Worm (Caenorhabditis elegans) whole organism, L2 larva: ENCODE results near the gene ephx-1.

Source experiments
- C34F6.9 ChIP-seq: fragments of 150-350 bp; optimal IDR thresholded peaks from 2 replicates; lab custom pipeline; 2014; ENCODE audit warnings: missing biosample characterization, missing genetic modification characterization
- F13H6.1 ChIP-seq: sonication (generic microtip); optimal IDR thresholded peaks from 2 replicates; lab custom pipeline; 2016; ENCODE audit warnings: missing genetic modification characterization, missing compliant biosample characterization
- R02D3.7 ChIP-seq: fragments of 150-350 bp; optimal IDR thresholded peaks from 2 replicates; lab custom pipeline; 2014; ENCODE audit warnings: missing biosample characterization, missing genetic modification characterization
- ZK546.5 ChIP-seq: sonication (generic microtip); optimal IDR thresholded peaks from 2 replicates; lab custom pipeline; 2017; ENCODE audit warnings: missing biosample characterization, missing genetic modification characterization
- alr-1 ChIP-seq: fragments of 150-350 bp; optimal IDR thresholded peaks from 2 replicates; lab custom pipeline; 2014; ENCODE audit warnings: missing biosample characterization, missing genetic modification characterization
- aly-2 ChIP-seq: fragments of 150-350 bp; optimal IDR thresholded peaks from 2 replicates; lab custom pipeline; 2014; ENCODE audit warnings: missing biosample characterization, missing genetic modification characterization
- ama-1 ChIP-seq: fragments of 150-350 bp; optimal IDR thresholded peaks from 2 replicates; lab custom pipeline; 2018; ENCODE audit warnings: inconsistent platforms
- ceh-16 ChIP-seq: fragments of 150-350 bp; optimal IDR thresholded peaks from 2 replicates; lab custom pipeline; 2014; ENCODE audit warnings: missing biosample characterization, missing genetic modification characterization
- ceh-82 ChIP-seq: fragments of 150-350 bp; optimal IDR thresholded peaks from 2 replicates; lab custom pipeline; 2014; ENCODE audit warnings: missing biosample characterization, missing genetic modification characterization
- dmd-4 ChIP-seq: sonication (generic microtip); optimal IDR thresholded peaks from 2 replicates; lab custom pipeline; 2017; ENCODE audit warnings: missing biosample characterization, missing genetic modification characterization
- egl-27 ChIP-seq: sonication (generic microtip); optimal IDR thresholded peaks from 3 replicates; lab custom pipeline; 2017; ENCODE audit warnings: missing biosample characterization, missing genetic modification reagents, missing genetic modification characterization
- elt-1 ChIP-seq: fragments of 150-350 bp; optimal IDR thresholded peaks from 2 replicates; lab custom pipeline; 2014; ENCODE audit warnings: missing biosample characterization, missing genetic modification characterization
- elt-3 ChIP-seq: sonication (generic microtip); optimal IDR thresholded peaks from 2 replicates; lab custom pipeline; 2017; ENCODE audit warnings: missing biosample characterization, missing genetic modification characterization
- gmeb-1 ChIP-seq: fragments of 150-350 bp; optimal IDR thresholded peaks from 2 replicates; lab custom pipeline; 2014; ENCODE audit warnings: missing biosample characterization, missing genetic modification characterization
- lin-11 ChIP-seq: fragments of 150-350 bp; sonication (generic microtip); optimal IDR thresholded peaks from 2 replicates; lab custom pipeline; 2014; ENCODE audit warnings: missing biosample characterization, missing genetic modification characterization, inconsistent platforms, mixed read lengths
- lin-13 ChIP-seq: fragments of 150-350 bp; optimal IDR thresholded peaks from 2 replicates; lab custom pipeline; 2014; ENCODE audit warnings: missing biosample characterization, missing genetic modification reagents, missing genetic modification characterization
- lin-39 ChIP-seq: fragments of 150-350 bp; optimal IDR thresholded peaks from 2 replicates; lab custom pipeline; 2014; ENCODE audit warnings: missing biosample characterization, missing genetic modification reagents, missing genetic modification characterization
- lsy-2 ChIP-seq, 2 experiments: fragments of 150-350 bp in 1 of 2; sonication (generic microtip) in 1 of 2; optimal IDR thresholded peaks; 2 replicates each; lab custom pipeline; 2014 to 2017; ENCODE audit warnings: missing biosample characterization in 2 of 2, missing genetic modification characterization in 2 of 2
- mdl-1 ChIP-seq, 2 experiments: fragments of 150-350 bp in 1 of 2; sonication (generic microtip) in 1 of 2; optimal IDR thresholded peaks; 2 replicates each; lab custom pipeline; 2017; ENCODE audit warnings: missing biosample characterization in 2 of 2, missing genetic modification characterization in 2 of 2
- nhr-10 ChIP-seq: sonication (generic microtip); optimal IDR thresholded peaks from 2 replicates; lab custom pipeline; 2017; ENCODE audit warnings: missing biosample characterization, missing genetic modification characterization
- nhr-11 ChIP-seq: fragments of 150-350 bp; optimal IDR thresholded peaks from 2 replicates; lab custom pipeline; 2014; ENCODE audit warnings: missing biosample characterization, missing genetic modification characterization
- nhr-12 ChIP-seq: fragments of 150-350 bp; optimal IDR thresholded peaks from 2 replicates; lab custom pipeline; 2014; ENCODE audit warnings: missing biosample characterization, missing genetic modification characterization
- nhr-129 ChIP-seq: fragments of 150-350 bp; optimal IDR thresholded peaks from 2 replicates; lab custom pipeline; 2014; ENCODE audit warnings: missing biosample characterization, missing genetic modification characterization
- nhr-21 ChIP-seq: fragments of 150-350 bp; optimal IDR thresholded peaks from 2 replicates; lab custom pipeline; 2014; ENCODE audit warnings: missing biosample characterization, missing genetic modification characterization
- nhr-6 ChIP-seq: fragments of 150-350 bp; optimal IDR thresholded peaks from 2 replicates; lab custom pipeline; 2014; ENCODE audit warnings: missing biosample characterization, missing genetic modification characterization
- nhr-77 ChIP-seq: fragments of 150-350 bp; optimal IDR thresholded peaks from 2 replicates; lab custom pipeline; 2014; ENCODE audit warnings: missing biosample characterization, missing genetic modification characterization
- peb-1 ChIP-seq: fragments of 150-350 bp; optimal IDR thresholded peaks from 2 replicates; lab custom pipeline; 2014; ENCODE audit warnings: missing biosample characterization, missing genetic modification characterization
- sem-4 ChIP-seq: fragments of 150-350 bp; optimal IDR thresholded peaks from 2 replicates; lab custom pipeline; 2014; ENCODE audit warnings: missing biosample characterization, missing genetic modification reagents, missing genetic modification characterization
- skn-1 ChIP-seq: sonication (generic microtip); optimal IDR thresholded peaks from 2 replicates; lab custom pipeline; 2017; ENCODE audit warnings: missing biosample characterization, missing genetic modification characterization
- sma-3 ChIP-seq: sonication (generic microtip); optimal IDR thresholded peaks from 2 replicates; lab custom pipeline; 2016; ENCODE audit warnings: missing genetic modification reagents, missing genetic modification characterization, missing compliant biosample characterization
- sma-9 ChIP-seq, 2 experiments: fragments of 150-350 bp in 1 of 2; sonication (generic microtip) in 1 of 2; optimal IDR thresholded peaks; 2 replicates each; lab custom pipeline; 2014 to 2016; ENCODE audit warnings: missing genetic modification characterization in 2 of 2, mild to moderate bottlenecking in 1 of 2, missing biosample characterization in 1 of 2, missing compliant biosample characterization in 1 of 2, missing genetic modification reagents in 1 of 2, moderate library complexity in 1 of 2
- snpc-4 ChIP-seq: fragments of 150-350 bp; optimal IDR thresholded peaks from 2 replicates; lab custom pipeline; 2014; ENCODE audit warnings: missing biosample characterization, missing genetic modification characterization
- unc-39 ChIP-seq: fragments of 150-350 bp; optimal IDR thresholded peaks from 2 replicates; lab custom pipeline; 2014; ENCODE audit warnings: missing biosample characterization, missing genetic modification characterization
- unc-55 ChIP-seq: fragments of 150-350 bp; sonication (generic microtip); optimal IDR thresholded peaks from 3 replicates; lab custom pipeline; 2014; ENCODE audit warnings: missing biosample characterization, missing genetic modification reagents, missing genetic modification characterization
- zag-1 ChIP-seq: fragments of 150-350 bp; optimal IDR thresholded peaks from 2 replicates; lab custom pipeline; 2014; ENCODE audit warnings: missing biosample characterization, missing genetic modification characterization
- ztf-1 ChIP-seq: fragments of 200-800 bp; sonication (Bioruptor generic); conservative IDR thresholded peaks from 2 replicates; pipeline ENCODE4 v1.3.6; 2022; ENCODE audit warnings: missing genetic modification characterization, missing compliant biosample characterization
- ztf-11 ChIP-seq: sonication (generic microtip); optimal IDR thresholded peaks from 2 replicates; lab custom pipeline; 2017; ENCODE audit warnings: missing biosample characterization, missing genetic modification characterization
- ztf-4 ChIP-seq: fragments of 150-350 bp; optimal IDR thresholded peaks from 2 replicates; lab custom pipeline; 2014; ENCODE audit warnings: missing biosample characterization, missing genetic modification characterization

ephx-1 gene

ce11 chrII:4018617-4019016, 13.9 kb downstream of the ephx-1 start, which contains the start of gene K07D4.6:
TSS of gene K07D4.6 (minus strand) at chrII:4018717.
- TF ChIP-seq mdl-1 (tag; optimal IDR thresholded peaks at IDR 0.05; lab: Kevin White, UChicago) (no peak), zag-1 (no peak), lin-39 (no peak), alr-1 (tag; lab: Kevin White, UChicago) (no peak), ceh-16 (tag; lab: Kevin White, UChicago) (no peak), elt-3 (no peak), ztf-11 (tag; lab: Kevin White, UChicago) (no peak), ztf-1 (GFP tag; lab: Robert Waterston, UW) (no peak), nhr-10 (tag; lab: Kevin White, UChicago) (no peak)

DNA sequence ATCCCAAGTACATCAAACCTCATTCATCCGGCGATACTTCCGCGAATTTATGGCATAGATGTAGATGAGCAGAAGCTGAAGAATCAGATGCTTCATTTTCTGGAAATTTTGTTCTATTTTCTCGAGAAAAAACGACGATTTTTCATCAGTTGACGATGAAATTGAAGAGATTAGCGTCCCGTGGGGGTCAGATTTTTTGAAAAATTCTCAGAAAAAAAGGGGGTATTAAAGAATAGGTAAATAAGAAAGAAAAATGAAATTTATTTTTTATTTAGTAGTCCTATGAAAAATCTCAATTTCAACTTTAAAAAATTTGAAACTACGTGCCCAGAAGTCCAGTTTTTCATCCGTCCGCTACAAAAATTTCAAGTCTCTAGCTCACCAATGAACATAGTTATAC, 20.7 kb downstream of the ephx-1 start, which contains the start of gene K07D4.5:
TSS of gene K07D4.5 (minus strand) at position 101 of the 400 bp plus-strand sequence.
- TF ChIP-seq elt-3 (no peak), elt-1 (tag; lab: Kevin White, UChicago) (no peak), dmd-4 (no peak)
- TF ChIP-seq, all 48 proteins: peak for 0

ce11 chrII:4028276-4028675, 23.6 kb downstream of the ephx-1 start, which contains the start of gene K07D4.9:
TSS of gene K07D4.9 (plus strand) at chrII:4028576.
- TF ChIP-seq skn-1 (tag; lab: Kevin White, UChicago) = no peak
- TF ChIP-seq, all 48 proteins: peak for 0

DNA sequence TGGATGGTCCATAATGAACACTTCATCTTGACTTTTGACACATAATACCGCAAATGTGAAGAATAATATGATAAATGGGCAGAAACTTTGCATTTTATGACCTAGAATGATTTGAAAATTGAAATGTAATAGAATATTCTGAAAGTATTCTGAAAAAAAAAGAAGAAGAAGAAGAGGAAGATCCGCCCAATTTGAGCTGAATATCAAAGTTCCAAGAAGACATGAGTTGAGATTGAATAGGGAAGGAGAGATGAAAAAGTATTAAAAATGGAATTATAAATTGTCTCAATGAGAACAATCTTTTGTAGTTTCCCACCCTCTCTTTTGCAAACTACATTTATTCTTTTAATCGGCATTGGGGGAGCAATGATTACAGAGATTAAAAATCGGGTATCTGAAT, 27.6 kb downstream of the ephx-1 start, which contains the start of gene K07D4.4:
TSS of gene K07D4.4 (minus strand) at position 101 of the 400 bp plus-strand sequence.
- TF ChIP-seq unc-39 (tag; lab: Kevin White, UChicago) = no peak

DNA sequence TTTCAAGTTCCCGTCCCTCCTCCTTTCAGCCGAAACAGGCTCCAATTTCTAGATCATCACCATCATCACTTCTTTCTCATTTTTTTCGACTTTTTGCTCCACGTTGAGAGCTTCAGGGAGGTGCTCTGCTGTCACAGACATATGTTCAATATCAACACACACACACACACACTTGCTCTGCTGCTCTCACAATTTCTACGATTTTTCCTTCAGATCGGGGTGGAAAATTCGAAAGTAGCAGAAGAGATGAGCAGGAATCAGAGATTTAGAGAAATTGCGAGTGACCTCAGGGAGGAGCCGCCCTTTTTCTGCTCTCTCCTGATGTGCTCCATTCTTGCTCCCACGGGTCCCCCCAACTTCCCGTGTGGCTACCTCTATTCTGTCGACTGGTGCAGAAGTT, 33.8 kb downstream of the ephx-1 start, which contains the start of gene pqn-48:
TSS of gene pqn-48 (plus strand) at position 344 of the 400 bp plus-strand sequence.
- TF ChIP-seq nhr-129 = peak; percentile 52
- TF ChIP-seq F13H6.1 = peak; percentile 11
- TF ChIP-seq ceh-16 (tag; lab: Kevin White, UChicago) = no peak
- TF ChIP-seq, all 48 proteins: peak for 2

ce11 chrII:4040066-4040465, 35.4 kb downstream of the ephx-1 start:
- TF ChIP-seq dmd-4 (no peak), sem-4 (tag; lab: Kevin White, UChicago) (no peak), ztf-4 (tag; lab: Kevin White, UChicago) (no peak), C34F6.9 (tag; lab: Kevin White, UChicago) (no peak), unc-55 (GFP tag; lab: Kevin White, UChicago) (no peak), ceh-82 (no peak), lin-11 (tag; lab: Kevin White, UChicago) (no peak), aly-2 (tag; lab: Kevin White, UChicago) (no peak), snpc-4 (tag; lab: Kevin White, UChicago) (no peak), ama-1 (lab: Kevin White, UChicago) (no peak), lsy-2 (tag; optimal IDR thresholded peaks at IDR 0.05; lab: Kevin White, UChicago) (no peak), peb-1 (tag; lab: Kevin White, UChicago) (no peak)
- TF ChIP-seq, all 48 proteins: peak for 0

- TF ChIP-seq lsy-2 (tag; optimal IDR thresholded peaks at IDR 0.05; lab: Kevin White, UChicago) (peak in 1 of 2 experiments; percentile 2), dmd-4 (no peak)
These were observed 38.0 kb downstream of the ephx-1 start for ce11 chrII:4042696-4043095.

DNA sequence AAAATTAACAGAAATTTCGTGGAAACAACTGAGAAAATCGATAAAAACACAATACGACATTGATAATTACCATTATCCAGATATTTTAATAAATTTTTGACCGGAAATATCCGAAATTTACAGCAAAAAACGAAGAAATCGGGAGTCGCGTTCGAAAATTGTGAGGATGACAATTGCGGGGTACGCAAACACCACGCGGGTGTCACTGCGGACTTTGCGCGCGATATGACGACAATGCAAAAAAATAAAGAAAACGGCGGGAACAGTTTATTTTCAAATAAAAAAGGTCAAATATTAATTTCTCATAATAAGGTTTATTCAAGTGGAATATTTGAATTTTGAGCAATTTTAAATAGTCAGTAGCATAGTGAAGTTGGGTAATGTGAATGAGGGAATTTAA, 39.6 kb downstream of the ephx-1 start, which contains the start of gene rpn-11:
TSS of gene rpn-11 (minus strand) at position 198 of the 400 bp plus-strand sequence.
- TF ChIP-seq sem-4 (tag; lab: Kevin White, UChicago) (peak; percentile 53), ZK546.5 (tag; lab: Kevin White, UChicago) (peak; percentile 59), nhr-10 (tag; lab: Kevin White, UChicago) (no peak), unc-55 (GFP tag; lab: Kevin White, UChicago) (peak; percentile 86), elt-3 (no peak), gmeb-1 (tag; lab: Kevin White, UChicago) (peak; percentile 98), nhr-11 (tag; lab: Kevin White, UChicago) (no peak), elt-1 (tag; lab: Kevin White, UChicago) (no peak), sma-3 (peak; percentile 92), sma-9 (GFP tag; optimal IDR thresholded peaks at IDR 0.05; lab: Kevin White, UChicago) (peak; percentile 86), sma-9 (tag; optimal IDR thresholded peaks at IDR 0.05; lab: Kevin White, UChicago) (no peak), R02D3.7 (tag; lab: Kevin White, UChicago) (peak; percentile 35), mdl-1 (tag; optimal IDR thresholded peaks at IDR 0.05; lab: Kevin White, UChicago) (peak; percentile 6 to 70), lin-13 (GFP tag; lab: Kevin White, UChicago) (peak; percentile 84), F13H6.1 (peak; percentile 83), nhr-12 (no peak), egl-27 (tag; lab: Kevin White, UChicago) (peak; percentile 10), nhr-21 (peak; percentile 81), alr-1 (tag; lab: Kevin White, UChicago) (no peak), ceh-16 (tag; lab: Kevin White, UChicago) (no peak), unc-39 (tag; lab: Kevin White, UChicago) (no peak), nhr-6 (tag; lab: Kevin White, UChicago) (peak; percentile 41), skn-1 (tag; lab: Kevin White, UChicago) (peak; percentile 95), ceh-82 (peak; percentile 64), nhr-77 (no peak)
